Worm (Caenorhabditis elegans) whole organism, early embryonic: Measurements from ENCODE around the gene F23F1.6.

Experiments
- B0310.2 ChIP-seq: sonication (generic microtip); optimal IDR thresholded peaks from 2 replicates; lab custom pipeline; 2016; ENCODE audit warnings: mild to moderate bottlenecking, missing genetic modification characterization, missing compliant biosample characterization
- F13C5.2 ChIP-seq: sonication (generic microtip); optimal IDR thresholded peaks from 2 replicates; lab custom pipeline; 2017; ENCODE audit warnings: mild to moderate bottlenecking, missing genetic modification characterization, inconsistent platforms, missing compliant biosample characterization
- aly-1 ChIP-seq: sonication (generic microtip); optimal IDR thresholded peaks from 2 replicates; lab custom pipeline; 2016; ENCODE audit warnings: missing genetic modification characterization, missing compliant biosample characterization
- ama-1 ChIP-seq: fragments of 150-350 bp; optimal IDR thresholded peaks from 2 replicates; lab custom pipeline; 2014
- ceh-13 ChIP-seq: fragments of 200-800 bp; sonication (Bioruptor generic); optimal IDR thresholded peaks from 2 replicates; lab custom pipeline; 2018; ENCODE audit warnings: mild to moderate bottlenecking, missing genetic modification characterization, missing compliant biosample characterization
- ceh-36 ChIP-seq: sonication (generic microtip); optimal IDR thresholded peaks from 2 replicates; lab custom pipeline; 2016; ENCODE audit warnings: missing genetic modification characterization, inconsistent platforms, missing compliant biosample characterization
- ets-7 ChIP-seq: sonication (generic microtip); optimal IDR thresholded peaks from 2 replicates; lab custom pipeline; 2016; ENCODE audit warnings: missing genotype, missing genetic modification characterization, missing compliant biosample characterization
- flt-1 ChIP-seq: fragments of 200-800 bp; sonication (Bioruptor generic); IDR thresholded peaks from 2 replicates; pipeline ENCODE4 v1.3.6; 2022; ENCODE audit warnings: missing genetic modification characterization, missing compliant biosample characterization
- hmbx-1 ChIP-seq: sonication (generic microtip); optimal IDR thresholded peaks from 2 replicates; lab custom pipeline; 2016; ENCODE audit warnings: mild to moderate bottlenecking, missing genetic modification characterization, missing compliant biosample characterization
- hmg-4 ChIP-seq: fragments of 200-800 bp; sonication (Bioruptor generic); optimal IDR thresholded peaks from 2 replicates; lab custom pipeline; 2018; ENCODE audit warnings: mild to moderate bottlenecking, missing genetic modification characterization, missing compliant biosample characterization
- hnd-1 ChIP-seq: sonication (generic microtip); optimal IDR thresholded peaks from 2 replicates; lab custom pipeline; 2016; ENCODE audit warnings: missing genetic modification characterization, missing compliant biosample characterization
- pes-1 ChIP-seq: fragments of 200-800 bp; sonication (Bioruptor generic); IDR thresholded peaks from 2 replicates; pipeline ENCODE4 v1.3.6; 2022; ENCODE audit warnings: missing genetic modification reagents, missing genetic modification characterization, missing compliant biosample characterization
- scrt-1 ChIP-seq: fragments of 200-800 bp; sonication (Bioruptor generic); IDR thresholded peaks from 2 replicates; pipeline ENCODE4 v1.3.6; 2022; ENCODE audit warnings: missing genetic modification characterization, missing compliant biosample characterization
- sea-1 ChIP-seq: fragments of 200-800 bp; sonication (Bioruptor generic); conservative IDR thresholded peaks from 2 replicates; pipeline ENCODE4 v1.3.6; 2022; ENCODE audit warnings: missing genetic modification characterization, missing compliant biosample characterization
- tbx-11 ChIP-seq: fragments of 200-800 bp; sonication (Bioruptor generic); IDR thresholded peaks from 2 replicates; pipeline ENCODE4 v1.3.6; 2022; ENCODE audit warnings: missing genetic modification characterization, missing compliant biosample characterization
- tbx-37 ChIP-seq: fragments of 200-800 bp; sonication (Bioruptor generic); conservative IDR thresholded peaks from 2 replicates; pipeline ENCODE4 v1.3.6; 2022; ENCODE audit warnings: missing genetic modification reagents, missing genetic modification characterization, missing compliant biosample characterization
- tra-4 ChIP-seq: sonication (generic microtip); optimal IDR thresholded peaks from 2 replicates; lab custom pipeline; 2017; ENCODE audit warnings: missing genetic modification characterization, missing compliant biosample characterization

The F23F1.6 gene

ce11 chrII:1334-1898 is 35.7 kb downstream of the F23F1.6 start, which contains the start of gene 2L52.1:
2L52.1 (plus strand) TSS chrII:1848.
- TF ChIP-seq ama-1 (lab: Kevin White, UChicago) (no peak), tbx-11 (GFP tag; lab: Robert Waterston, UW) (no peak), tbx-37 (GFP tag; lab: Robert Waterston, UW) (no peak), hmg-4 (GFP tag; lab: Kevin White, UChicago) (no peak), ceh-13 (GFP tag; lab: Kevin White, UChicago) (no peak), aly-1 (tag; lab: Kevin White, UChicago) (no peak), pes-1 (no peak), ets-7 (no peak), ceh-36 (tag; lab: Kevin White, UChicago) (no peak), tra-4 (tag; lab: Kevin White, UChicago) (no peak), B0310.2 (tag; lab: Kevin White, UChicago) (no peak), flt-1 (no peak), scrt-1 (no peak), hnd-1 (tag; lab: Kevin White, UChicago) (no peak), hmbx-1 (tag; lab: Kevin White, UChicago) (no peak), F13C5.2 (no peak), sea-1 (GFP tag; lab: Robert Waterston, UW) (no peak)

DNA sequence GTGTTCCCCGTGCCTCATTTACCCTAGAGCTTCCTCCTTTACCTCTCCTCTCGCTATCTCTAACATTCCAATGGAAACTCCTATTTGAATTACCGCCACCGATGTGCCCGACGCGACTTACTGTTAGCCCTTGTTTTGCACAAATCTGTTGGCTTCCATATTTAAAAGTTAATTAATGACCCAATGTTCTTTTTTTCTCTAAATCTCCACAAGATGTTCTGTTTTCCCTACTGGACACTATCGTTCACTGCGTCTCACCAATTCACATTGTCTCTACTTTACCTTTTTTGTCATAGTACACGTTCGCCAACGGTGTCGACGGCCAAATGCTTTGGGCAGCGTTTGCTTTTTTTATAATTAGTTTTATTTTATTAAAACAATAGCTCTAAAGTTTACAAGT is 36.5 kb downstream of the F23F1.6 start:
- TF ChIP-seq ceh-13 (GFP tag; lab: Kevin White, UChicago) (peak; percentile 19), flt-1 (no peak), sea-1 (GFP tag; lab: Robert Waterston, UW) (no peak), ama-1 (lab: Kevin White, UChicago) (no peak), tra-4 (tag; lab: Kevin White, UChicago) (no peak)
